Fruit fly (Drosophila melanogaster): ENCODE results near the gene AkhR.

The AkhR gene

dm6 chr2L:6723750-6724503 is 7.9 kb upstream of the AkhR start, which contains the start of gene Liprin-alpha (continued):
- no peak for TF ChIP-seq Taf1 (GFP tag; IDR thresholded peaks at IDR 0.05)
- TF ChIP-seq ewg (GFP tag; optimal IDR thresholded peaks at IDR 0.05) = no peak
- TF ChIP-seq hth (optimal IDR thresholded peaks at IDR 0.05) = no peak
- no peak for TF ChIP-seq CG5953 (GFP tag; IDR thresholded peaks at IDR 0.05)
- TF ChIP-seq CG17829 (tag; optimal IDR thresholded peaks at IDR 0.05) = no peak
- TF ChIP-seq Opbp (GFP tag; IDR thresholded peaks at IDR 0.05; ENCODE audit: partially characterized antibody) = peak; percentile 29; the same call in 1 of the 3 replicates
- peak; percentile 86 for TF ChIP-seq YL-1 (GFP tag; optimal IDR thresholded peaks at IDR 0.05)
- peak in 1 of 2 experiments; percentile 57 for TF ChIP-seq Hr78 (GFP tag; optimal IDR thresholded peaks at IDR 0.05)
- TF ChIP-seq CG10979 (tag; optimal IDR thresholded peaks at IDR 0.05) = peak; percentile 20
- TF ChIP-seq CG7839 (tag; optimal IDR thresholded peaks at IDR 0.05) = no peak
- no peak for TF ChIP-seq CG8089 (GFP tag; optimal IDR thresholded peaks at IDR 0.05)
- no peak for TF ChIP-seq Gug (GFP tag; IDR thresholded peaks at IDR 0.05)
- TF ChIP-seq eyg (GFP tag; optimal IDR thresholded peaks at IDR 0.05) = no peak
- no peak for TF ChIP-seq CG4854 (GFP tag; optimal IDR thresholded peaks at IDR 0.05)
- no peak for TF ChIP-seq Usf (GFP tag; optimal IDR thresholded peaks at IDR 0.05)
- TF ChIP-seq ci (GFP tag; IDR thresholded peaks at IDR 0.05) = no peak
- peak; percentile 79 for TF ChIP-seq MESR4 (GFP tag; optimal IDR thresholded peaks at IDR 0.05)
- no peak for TF ChIP-seq Fer2 (tag; optimal IDR thresholded peaks at IDR 0.05)
- no peak for TF ChIP-seq z (GFP tag; IDR thresholded peaks at IDR 0.05)
- TF ChIP-seq CkIIα-i1 (GFP tag; IDR thresholded peaks at IDR 0.05) = no peak
- TF ChIP-seq CG18476 (GFP tag; optimal IDR thresholded peaks at IDR 0.05) = no peak
- no peak for TF ChIP-seq Jarid2 (GFP tag; optimal IDR thresholded peaks at IDR 0.05)
- no peak for TF ChIP-seq vvl (GFP tag; IDR thresholded peaks at IDR 0.05)
- no peak for TF ChIP-seq CG1024 (GFP tag; IDR thresholded peaks at IDR 0.05)
- TF ChIP-seq repo (GFP tag; optimal IDR thresholded peaks at IDR 0.05) = no peak
- no peak for TF ChIP-seq CG15269 (tag; optimal IDR thresholded peaks at IDR 0.05)
- TF ChIP-seq fd102C (GFP tag; optimal IDR thresholded peaks at IDR 0.05) = no peak
- no peak for TF ChIP-seq CG5245 (GFP tag; optimal IDR thresholded peaks at IDR 0.05)
- TF ChIP-seq tin (GFP tag; optimal IDR thresholded peaks at IDR 0.05) = no peak
- no peak for TF ChIP-seq wor (GFP tag; IDR thresholded peaks at IDR 0.05)
- no peak for TF ChIP-seq Sox100B (GFP tag; optimal IDR thresholded peaks at IDR 0.05)
- TF ChIP-seq CG2202 (tag; optimal IDR thresholded peaks at IDR 0.05) = no peak
- TF ChIP-seq C15 (GFP tag; IDR thresholded peaks at IDR 0.05) = no peak
- TF ChIP-seq nau (GFP tag; optimal IDR thresholded peaks at IDR 0.05) = no peak
- TF ChIP-seq HLH3B (GFP tag; IDR thresholded peaks at IDR 0.05) = no peak
- no peak for TF ChIP-seq tll (GFP tag; optimal IDR thresholded peaks at IDR 0.05)
- TF ChIP-seq corto (GFP tag; optimal IDR thresholded peaks at IDR 0.05) = no peak
- no peak for TF ChIP-seq CG6689 (GFP tag; IDR thresholded peaks at IDR 0.05)
- no peak for TF ChIP-seq Xrp1 (GFP tag; IDR thresholded peaks at IDR 0.05)
- TF ChIP-seq eve (GFP tag; optimal IDR thresholded peaks at IDR 0.05) = no peak
- no peak for TF ChIP-seq Hand (GFP tag; optimal IDR thresholded peaks at IDR 0.05)
- TF ChIP-seq chinmo (GFP tag; IDR thresholded peaks at IDR 0.05; ENCODE audit: partially characterized antibody) = peak; percentile 89
- TF ChIP-seq CG30431 (GFP tag; optimal IDR thresholded peaks at IDR 0.05) = no peak
- no peak for TF ChIP-seq CG4820 (GFP tag; optimal IDR thresholded peaks at IDR 0.05)
- TF ChIP-seq CG6272 (GFP tag; IDR thresholded peaks at IDR 0.05) = no peak
- no peak for TF ChIP-seq CG6654 (GFP tag; optimal IDR thresholded peaks at IDR 0.05)
- TF ChIP-seq rib (GFP tag; IDR thresholded peaks at IDR 0.05) = 0 out of 2 replicates have a peak, but pooled peaks have one; percentile 33
- TF ChIP-seq NfI (GFP tag; optimal IDR thresholded peaks at IDR 0.05) = no peak
- no peak for TF ChIP-seq ro (GFP tag; IDR thresholded peaks at IDR 0.05)
- TF ChIP-seq CG11085 (GFP tag; IDR thresholded peaks at IDR 0.05) = no peak

All from whole organism, embryonic.